Fruit fly (Drosophila melanogaster): Measurements from ENCODE around the gene CG7443.

CG7443 gene

DNA sequence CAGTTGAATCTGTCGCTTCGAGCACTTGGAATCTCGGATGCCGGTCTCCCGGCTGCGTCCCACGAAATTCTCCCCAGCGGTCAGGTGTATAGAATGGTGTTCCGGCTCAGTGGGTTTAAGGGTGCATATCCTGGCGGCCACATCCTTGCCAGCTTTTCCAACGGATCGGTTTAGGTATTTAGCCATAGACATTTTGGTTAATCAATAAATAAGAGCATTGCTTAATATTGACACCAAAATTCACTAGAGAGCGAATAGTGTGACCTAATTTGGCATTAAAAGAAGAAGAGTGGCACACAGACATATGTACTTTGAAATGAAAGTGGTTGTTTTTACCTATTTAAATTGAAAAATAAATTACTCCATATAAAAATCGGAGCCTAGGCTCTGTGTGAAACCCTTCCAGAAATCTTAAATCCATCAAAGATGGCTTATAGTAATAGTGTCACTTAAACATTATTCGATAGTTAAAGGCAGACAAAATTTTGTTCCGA lies 19.2 kb downstream of the CG7443 start, which contains the start of the genes PNKP and COX7AL:
TSS of gene PNKP (minus strand) at position 266 of the 494 bp plus-strand sequence.
TSS of gene COX7AL (plus strand) at position 419 of the 494 bp plus-strand sequence.
- TF ChIP-seq psq (optimal IDR thresholded peaks at IDR 0.05) (no peak), Myc (optimal IDR thresholded peaks at IDR 0.05) (no peak), h (optimal IDR thresholded peaks at IDR 0.05) (no peak), Sin3A (optimal IDR thresholded peaks at IDR 0.05) (no peak)

DNA sequence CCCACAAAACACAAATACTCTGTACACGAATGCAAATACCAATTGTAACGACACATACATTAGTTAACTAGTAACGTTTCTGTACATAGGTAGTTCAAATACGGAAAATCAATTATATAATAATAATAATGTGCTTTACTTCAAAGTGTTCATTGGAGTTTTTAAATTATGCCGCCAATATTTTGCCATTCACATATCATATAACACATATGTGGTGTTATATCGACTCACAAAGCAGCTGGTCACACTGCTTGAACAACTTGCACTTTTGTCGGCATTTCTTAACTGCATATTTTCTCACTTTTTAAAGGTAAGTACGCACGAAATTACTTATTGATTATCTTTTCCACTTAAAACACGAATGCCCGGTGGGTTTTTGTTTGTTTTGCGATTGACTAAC lies 20.1 kb downstream of the CG7443 start, which contains the start of gene DppIII:
TSS of gene DppIII (plus strand) at position 227 of the 400 bp plus-strand sequence.
- TF ChIP-seq insv (optimal IDR thresholded peaks at IDR 0.05) (no peak), h (optimal IDR thresholded peaks at IDR 0.05) (no peak), psq (optimal IDR thresholded peaks at IDR 0.05) (no peak), Myc (optimal IDR thresholded peaks at IDR 0.05) (no peak), ttk (optimal IDR thresholded peaks at IDR 0.05) (no peak), Sin3A (optimal IDR thresholded peaks at IDR 0.05) (no peak)

DNA sequence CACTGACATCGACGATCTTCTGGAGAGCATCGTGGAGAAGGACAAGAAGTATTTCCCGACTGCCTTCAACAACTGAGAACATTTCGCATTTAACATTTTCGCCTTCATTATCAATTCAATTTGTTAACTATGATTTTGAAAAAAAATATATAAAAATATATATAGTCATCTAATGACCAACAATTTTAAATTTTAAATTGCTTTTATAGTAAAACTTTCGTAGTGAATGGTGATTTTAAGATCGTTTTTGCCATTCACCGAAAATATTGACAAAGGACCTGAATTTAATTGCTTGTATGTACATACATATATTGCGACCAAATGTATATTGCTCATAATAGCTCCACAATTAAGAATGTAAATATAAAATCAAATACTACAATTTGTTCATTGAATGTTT lies 23.2 kb downstream of the CG7443 start, which contains the start of gene CG7352:
TSS of gene CG7352 (plus strand) at position 301 of the 400 bp plus-strand sequence.
- TF ChIP-seq psq (optimal IDR thresholded peaks at IDR 0.05) (no peak), ttk (optimal IDR thresholded peaks at IDR 0.05) (no peak), Sin3A (optimal IDR thresholded peaks at IDR 0.05) (no peak), h (optimal IDR thresholded peaks at IDR 0.05) (no peak), insv (optimal IDR thresholded peaks at IDR 0.05) (no peak), Myc (optimal IDR thresholded peaks at IDR 0.05) (no peak)

DNA sequence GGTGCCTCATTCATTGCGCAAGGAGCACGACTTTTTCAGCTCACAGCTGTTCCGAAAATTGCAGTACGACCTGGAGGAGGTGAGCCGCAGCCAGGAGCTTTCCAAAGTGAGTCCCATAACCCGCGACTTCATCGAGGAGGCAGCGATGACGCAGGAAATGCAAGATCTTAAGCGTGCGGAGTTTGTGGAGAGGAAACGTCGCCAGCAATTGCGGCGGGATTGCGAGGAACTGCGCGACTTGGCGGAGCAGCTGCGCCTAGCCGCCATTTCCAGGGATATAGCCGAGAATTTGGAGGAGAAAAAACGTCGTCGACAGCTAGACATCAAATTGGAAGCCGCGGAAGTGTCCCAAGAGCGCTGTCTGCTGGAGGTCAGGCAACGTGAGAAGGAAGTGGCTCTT lies 23.7 kb downstream of the CG7443 start:
- TF ChIP-seq insv (optimal IDR thresholded peaks at IDR 0.05) = no peak
- no peak for TF ChIP-seq psq (optimal IDR thresholded peaks at IDR 0.05)
- no peak for TF ChIP-seq Myc (optimal IDR thresholded peaks at IDR 0.05)

DNA sequence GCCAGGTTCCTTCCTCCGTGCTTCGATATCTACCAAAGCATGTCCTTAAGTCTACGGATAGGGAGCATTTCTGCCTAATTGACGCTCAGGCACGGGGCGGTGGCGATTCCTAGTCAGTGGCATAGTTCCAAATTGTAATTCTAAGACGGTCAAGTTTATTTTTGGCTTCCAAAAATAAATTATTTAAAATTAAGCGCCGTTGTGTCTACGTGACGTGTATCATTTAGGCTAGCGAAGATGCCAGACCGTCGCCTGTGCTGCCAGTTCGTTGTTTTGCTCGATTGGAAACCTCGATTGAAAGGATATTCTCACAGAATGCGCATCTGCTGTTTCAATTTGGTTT lies 25.0 kb downstream of the CG7443 start:
- TF ChIP-seq insv (optimal IDR thresholded peaks at IDR 0.05) (no peak), h (optimal IDR thresholded peaks at IDR 0.05) (no peak)

DNA sequence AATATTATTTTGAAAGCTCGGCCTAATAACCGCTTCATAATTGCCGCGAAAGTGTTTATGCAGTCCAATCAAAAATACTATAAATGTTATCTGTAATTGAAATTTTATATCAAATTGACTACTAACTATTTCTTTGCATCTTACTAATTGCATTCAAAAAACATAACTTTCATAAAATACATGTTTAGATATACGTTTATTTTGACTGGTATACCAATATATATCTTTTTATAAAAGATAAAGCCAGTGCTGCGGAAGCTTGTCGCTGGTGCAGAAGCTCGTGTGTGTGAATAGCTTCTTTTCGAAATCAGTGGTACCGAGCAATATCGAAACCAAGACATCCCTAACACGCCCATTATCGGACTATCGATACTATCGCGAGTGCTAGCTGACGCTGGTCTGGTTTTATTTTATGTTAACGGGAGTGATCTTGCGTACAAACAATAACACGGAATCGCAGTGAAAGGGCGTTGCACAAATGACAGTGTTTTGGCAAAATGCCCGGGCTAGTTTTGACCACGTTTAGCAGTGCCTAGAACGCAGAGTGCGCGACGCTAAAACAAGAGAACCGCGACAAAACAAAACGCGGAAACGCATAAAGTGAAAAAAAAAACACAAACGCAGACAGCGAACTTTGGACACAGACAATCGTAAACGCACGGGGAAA lies 25.5 kb downstream of the CG7443 start, which contains the start of gene Atg13:
TSS of gene Atg13 (plus strand) at position 367 of the 667 bp plus-strand sequence.
- TF ChIP-seq ttk (optimal IDR thresholded peaks at IDR 0.05) (no peak), h (optimal IDR thresholded peaks at IDR 0.05) (no peak), Myc (optimal IDR thresholded peaks at IDR 0.05) (no peak), insv (optimal IDR thresholded peaks at IDR 0.05) (no peak), Sin3A (optimal IDR thresholded peaks at IDR 0.05) (no peak), psq (optimal IDR thresholded peaks at IDR 0.05) (no peak)

DNA sequence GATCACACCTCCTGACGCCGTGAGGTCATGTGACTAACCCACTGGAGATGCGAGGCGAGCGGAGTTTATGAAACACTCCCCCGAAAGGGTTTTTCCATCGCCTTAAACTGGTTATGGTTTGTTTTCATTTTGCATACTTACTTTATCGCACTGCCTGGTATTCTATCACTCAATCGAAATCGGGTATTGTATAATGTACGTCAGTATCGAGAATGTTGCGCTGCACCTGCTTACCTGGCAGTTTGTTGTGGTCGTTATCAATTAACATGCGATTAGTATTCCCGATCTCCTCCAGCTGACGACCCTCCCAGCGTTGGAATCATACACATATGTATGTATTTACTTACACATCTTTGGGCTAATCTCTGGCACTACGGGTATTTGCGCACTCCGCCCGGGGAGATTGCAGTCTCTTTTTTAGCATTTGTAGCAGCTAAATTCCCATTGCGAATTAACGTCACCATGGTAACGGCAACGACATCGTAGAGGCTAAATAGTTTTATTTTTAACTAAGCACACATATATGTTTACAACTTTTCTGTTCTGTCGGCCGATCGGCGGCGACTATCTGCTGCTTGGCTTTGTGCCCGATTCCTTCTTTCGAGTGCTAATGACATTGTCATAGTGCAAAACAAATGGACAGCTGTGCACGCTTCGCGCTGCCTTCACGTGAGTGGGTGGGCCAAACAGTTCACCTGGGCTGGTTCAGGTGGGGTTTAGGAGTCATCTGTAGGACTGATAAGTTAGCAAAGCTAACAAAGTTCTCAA lies 29.0 kb downstream of the CG7443 start:
- no peak for TF ChIP-seq psq (optimal IDR thresholded peaks at IDR 0.05)

DNA sequence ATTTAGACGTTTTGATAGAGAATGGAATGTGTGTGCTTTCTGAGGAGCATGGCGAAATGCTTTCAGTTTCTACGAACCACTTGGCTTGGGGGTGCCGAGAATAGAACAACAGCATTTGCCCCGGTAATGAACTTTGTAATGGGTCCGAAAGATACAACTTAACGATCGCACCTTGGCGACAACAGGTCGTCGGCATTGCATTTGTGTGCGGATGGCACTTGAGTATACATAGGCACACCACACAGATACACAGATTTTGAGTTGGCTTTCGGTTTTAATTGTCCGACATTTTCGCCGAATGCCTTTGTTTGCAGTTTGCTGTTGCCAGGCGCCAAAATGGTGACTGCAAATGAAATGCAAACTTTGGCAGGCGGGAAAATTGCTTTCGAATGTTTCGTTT lies 29.9 kb downstream of the CG7443 start:
- TF ChIP-seq psq (optimal IDR thresholded peaks at IDR 0.05) = no peak
- TF ChIP-seq ttk (optimal IDR thresholded peaks at IDR 0.05) = no peak
- no peak for TF ChIP-seq h (optimal IDR thresholded peaks at IDR 0.05)
- no peak for TF ChIP-seq Myc (optimal IDR thresholded peaks at IDR 0.05)
- no peak for TF ChIP-seq Sin3A (optimal IDR thresholded peaks at IDR 0.05)
- no peak for TF ChIP-seq insv (optimal IDR thresholded peaks at IDR 0.05)

DNA sequence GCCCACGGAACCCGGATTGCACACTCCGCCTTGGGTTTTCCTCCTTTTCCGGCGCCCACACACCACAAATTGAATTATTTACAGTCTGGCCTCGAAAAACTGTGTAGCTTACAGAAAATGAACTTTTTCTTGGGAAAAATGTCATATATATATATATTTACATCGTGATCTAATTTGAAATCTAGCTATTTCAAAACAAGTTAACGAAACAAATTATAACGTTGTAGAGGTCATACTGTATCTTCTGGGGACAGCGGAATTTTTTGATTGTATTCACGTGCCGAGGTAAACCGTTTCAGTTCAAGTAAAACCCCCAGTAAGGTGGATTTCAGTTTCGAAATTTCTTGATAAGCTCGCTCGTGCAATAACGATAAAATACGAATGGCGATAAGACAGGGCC lies 30.3 kb downstream of the CG7443 start:
- no peak for TF ChIP-seq Myc (optimal IDR thresholded peaks at IDR 0.05)
- no peak for TF ChIP-seq Sin3A (optimal IDR thresholded peaks at IDR 0.05)
- TF ChIP-seq psq (optimal IDR thresholded peaks at IDR 0.05) = no peak

DNA sequence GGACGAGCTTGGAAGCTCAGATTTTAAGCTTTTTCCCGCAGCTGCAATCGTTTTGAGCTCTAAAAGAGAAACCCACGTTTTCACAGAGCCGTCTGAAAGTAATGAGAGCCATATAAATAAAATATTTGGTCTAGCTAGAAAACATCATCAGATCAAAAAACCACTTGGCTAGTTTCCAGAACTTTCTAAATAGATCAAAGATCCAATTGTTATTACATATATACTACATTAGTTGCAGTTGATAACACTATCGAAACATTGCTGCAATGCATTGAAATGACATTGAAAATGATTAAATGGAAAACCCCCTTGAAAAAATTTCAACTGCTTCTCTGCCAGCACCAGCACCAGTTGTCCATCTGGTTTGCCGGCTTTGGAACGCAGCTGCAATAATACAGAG lies 30.9 kb downstream of the CG7443 start:
- TF ChIP-seq h (optimal IDR thresholded peaks at IDR 0.05) (no peak), Sin3A (optimal IDR thresholded peaks at IDR 0.05) (no peak), psq (optimal IDR thresholded peaks at IDR 0.05) (no peak), ttk (optimal IDR thresholded peaks at IDR 0.05) (no peak), insv (optimal IDR thresholded peaks at IDR 0.05) (no peak), Myc (optimal IDR thresholded peaks at IDR 0.05) (no peak)

DNA sequence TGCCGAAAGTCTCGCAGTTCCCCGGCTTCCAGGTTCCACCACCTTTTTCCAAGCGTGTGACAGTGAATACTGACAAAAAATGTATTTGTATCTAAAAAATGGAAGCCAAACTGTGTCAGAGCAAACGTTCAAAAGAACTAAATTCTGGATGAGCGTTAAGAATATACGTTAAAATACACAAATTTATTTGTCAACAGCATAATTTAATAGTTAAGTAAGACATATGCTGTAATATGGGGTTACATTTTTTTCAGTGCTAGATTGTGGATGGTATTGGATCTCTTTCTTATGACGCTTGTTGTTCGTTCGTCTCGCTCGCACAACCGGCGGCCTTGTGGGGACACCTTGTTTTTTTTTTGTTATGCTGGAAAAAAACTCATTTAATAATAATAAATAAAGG lies 31.5 kb downstream of the CG7443 start:
- no peak for TF ChIP-seq Myc (optimal IDR thresholded peaks at IDR 0.05)
- no peak for TF ChIP-seq Sin3A (optimal IDR thresholded peaks at IDR 0.05)
- no peak for TF ChIP-seq psq (optimal IDR thresholded peaks at IDR 0.05)

DNA sequence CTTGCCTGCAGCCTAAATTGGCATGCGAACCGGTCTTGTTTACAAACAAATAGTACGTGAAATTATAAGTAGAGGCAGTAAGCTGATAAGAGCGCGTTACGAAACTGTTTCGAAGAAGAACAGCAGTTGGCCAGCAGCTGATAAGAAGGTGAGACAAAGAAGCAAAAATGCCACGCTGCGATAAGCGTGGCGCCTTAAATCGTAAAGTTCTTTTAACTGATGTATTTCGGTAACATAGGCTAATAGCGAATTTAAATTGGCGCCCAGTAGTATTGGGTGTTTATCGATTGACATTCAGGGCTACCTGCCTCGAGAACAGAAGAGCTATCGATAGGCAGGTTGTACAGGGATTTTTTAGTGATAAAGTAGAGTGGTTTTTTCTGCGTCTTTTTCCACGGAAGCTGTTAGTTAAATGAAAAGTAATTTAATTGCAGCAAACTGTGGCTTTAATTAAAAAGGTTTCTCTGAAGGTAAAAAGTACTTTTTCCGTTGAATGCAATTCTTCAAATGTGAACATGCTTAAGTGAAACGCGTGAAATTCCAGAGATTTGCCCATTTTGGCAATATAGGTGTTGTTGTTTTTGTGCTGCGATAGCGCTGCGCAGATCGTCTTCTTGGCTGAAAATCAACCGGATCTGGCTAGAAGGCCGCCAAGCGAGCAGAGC lies 32.6 kb downstream of the CG7443 start, which contains the start of gene stck:
TSS of gene stck (plus strand) at position 353 of the 665 bp plus-strand sequence.
- no peak for TF ChIP-seq h (optimal IDR thresholded peaks at IDR 0.05)

Data from Kc167 (cell line).